Fruit fly (Drosophila melanogaster) whole organism: Measurements from ENCODE around the gene Gdi.

ENCODE experiments used
- CG8478 ChIP-seq: fragments of >200 bp; optimal IDR thresholded peaks from 2 replicates; lab custom pipeline; 2018; ENCODE audit warnings: inconsistent platforms
- Dll ChIP-seq: fragments of >200 bp; optimal IDR thresholded peaks from 2 replicates; lab custom pipeline; 2017
- EcR ChIP-seq, 2 experiments: fragments of >200 bp; optimal IDR thresholded peaks; 2 replicates each; lab custom pipeline; 2017; ENCODE audit warnings: missing biosample characterization in 2 of 2, missing genetic modification characterization in 2 of 2, missing genetic modification reagents in 2 of 2
- pan ChIP-seq: fragments of >200 bp; optimal IDR thresholded peaks from 2 replicates; lab custom pipeline; 2017
- psq ChIP-seq: fragments of >200 bp; optimal IDR thresholded peaks from 2 replicates; lab custom pipeline; 2017
- usp ChIP-seq: fragments of >200 bp; optimal IDR thresholded peaks from 2 replicates; lab custom pipeline; 2017; ENCODE audit warnings: missing biosample characterization, missing genetic modification characterization, mixed read lengths

Gdi gene

DNA sequence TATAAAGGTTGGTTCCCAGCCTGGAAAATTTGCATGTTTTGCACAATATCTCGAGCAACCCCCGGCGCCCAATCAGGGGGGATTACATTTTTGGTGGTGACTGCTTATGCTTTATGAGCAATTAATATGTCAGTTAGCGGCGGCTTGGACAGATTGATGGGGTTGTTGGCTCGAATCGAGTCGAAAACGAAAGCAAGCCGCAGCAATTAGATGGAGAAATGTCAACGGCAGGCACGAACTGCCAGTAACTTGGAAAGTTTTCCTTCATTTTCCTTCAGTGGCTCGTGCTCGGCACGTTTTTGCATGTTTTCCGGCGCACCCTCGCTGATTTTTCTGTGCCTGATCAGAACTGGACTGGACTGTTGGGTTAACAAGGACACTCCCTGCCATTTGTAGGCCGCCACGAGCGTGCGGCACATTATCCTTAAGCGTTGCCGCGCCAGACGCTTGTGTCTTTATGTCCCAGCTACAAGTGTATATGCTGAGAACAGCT, 51.8 kb downstream of the Gdi start:
- TF ChIP-seq CG8478 (lab: Kevin White, UChicago), result no peak
- TF ChIP-seq Dll (lab: Kevin White, UChicago), result no peak
- TF ChIP-seq psq, result no peak
- no peak for TF ChIP-seq usp (GFP tag; lab: Kevin White, UChicago)
- no peak for TF ChIP-seq pan (lab: Kevin White, UChicago)
- no peak for TF ChIP-seq EcR (GFP tag; optimal IDR thresholded peaks at IDR 0.05; lab: Kevin White, UChicago)
